Fruit fly (Drosophila melanogaster) whole organism, embryonic: Measurements from ENCODE around the gene GatB.

Source experiments
- BEAF-32 ChIP-seq: fragments of 200-800 bp; sonication (Bioruptor generic); optimal IDR thresholded peaks from 3 replicates; lab custom pipeline; 2017; ENCODE audit warnings: missing biosample characterization, missing genetic modification characterization, mild to moderate bottlenecking, moderate library complexity, missing genetic modification reagents
- Bdp1 ChIP-seq: fragments of 200-800 bp; sonication (Bioruptor generic); optimal IDR thresholded peaks from 3 replicates; lab custom pipeline; 2016; ENCODE audit warnings: missing biosample characterization, missing genetic modification characterization
- Bteb2 ChIP-seq: fragments of 200-800 bp; sonication (Bioruptor generic); optimal IDR thresholded peaks from 2 replicates; lab custom pipeline; 2016; ENCODE audit warnings: missing biosample characterization, missing genetic modification characterization
- CG11504 ChIP-seq: fragments of 200-800 bp; sonication (Bioruptor generic); optimal IDR thresholded peaks from 3 replicates; lab custom pipeline; 2019; ENCODE audit warnings: missing biosample characterization, mild to moderate bottlenecking, missing genetic modification characterization, moderate library complexity
- CG11696 ChIP-seq: fragments of 200-800 bp; sonication (Bioruptor generic); IDR thresholded peaks from 2 replicates; pipeline ENCODE4 v1.3.6; 2022; ENCODE audit warnings: missing biosample characterization, missing genetic modification characterization
- CG12219 ChIP-seq: fragments of 200-800 bp; sonication (Bioruptor generic); optimal IDR thresholded peaks from 3 replicates; lab custom pipeline; 2018; ENCODE audit warnings: missing biosample characterization, mild to moderate bottlenecking, missing genetic modification characterization
- CG1233 ChIP-seq: fragments of 200-800 bp; sonication (Bioruptor generic); optimal IDR thresholded peaks from 4 replicates; lab custom pipeline; 2018; ENCODE audit warnings: missing biosample characterization, mild to moderate bottlenecking, missing genetic modification characterization
- CG13296 ChIP-seq: fragments of 200-800 bp; sonication (Bioruptor generic); optimal IDR thresholded peaks from 3 replicates; lab custom pipeline; 2018; ENCODE audit warnings: missing biosample characterization, mild to moderate bottlenecking, missing genetic modification characterization
- CG14050 ChIP-seq: fragments of 200-800 bp; sonication (Bioruptor generic); IDR thresholded peaks from 3 replicates; pipeline ENCODE4 v1.3.6; 2022; ENCODE audit warnings: missing biosample characterization, missing genetic modification characterization
- CG17186 ChIP-seq: fragments of 200-800 bp; sonication (Bioruptor generic); optimal IDR thresholded peaks from 3 replicates; lab custom pipeline; 2017; ENCODE audit warnings: missing biosample characterization, missing genetic modification reagents, missing genetic modification characterization
- CG17359 ChIP-seq: fragments of 200-800 bp; sonication (Bioruptor generic); optimal IDR thresholded peaks from 3 replicates; lab custom pipeline; 2018; ENCODE audit warnings: missing biosample characterization, mild to moderate bottlenecking, missing genetic modification characterization, moderate library complexity
- CG17385 ChIP-seq: fragments of 200-800 bp; sonication (Bioruptor generic); optimal IDR thresholded peaks from 3 replicates; lab custom pipeline; 2018; ENCODE audit warnings: missing biosample characterization, mild to moderate bottlenecking, missing genetic modification characterization
- CG18262 ChIP-seq: fragments of 200-800 bp; optimal IDR thresholded peaks from 3 replicates; lab custom pipeline; 2019; ENCODE audit warnings: missing biosample characterization, mild to moderate bottlenecking, missing genetic modification characterization, moderate library complexity
- CG18619 ChIP-seq: fragments of 200-800 bp; sonication (Bioruptor generic); optimal IDR thresholded peaks from 3 replicates; lab custom pipeline; 2017; ENCODE audit warnings: missing biosample characterization, mild to moderate bottlenecking, missing genetic modification characterization
- CG2116 ChIP-seq: fragments of 200-800 bp; sonication (Bioruptor generic); optimal IDR thresholded peaks from 3 replicates; lab custom pipeline; 2018; ENCODE audit warnings: missing biosample characterization, mild to moderate bottlenecking, missing genetic modification characterization
- CG2120 ChIP-seq: fragments of 200-800 bp; sonication (Bioruptor generic); optimal IDR thresholded peaks from 3 replicates; lab custom pipeline; 2016; ENCODE audit warnings: missing biosample characterization, missing genetic modification characterization
- CG30020 ChIP-seq: fragments of 200-800 bp; optimal IDR thresholded peaks from 2 replicates; lab custom pipeline; 2019; ENCODE audit warnings: missing biosample characterization, mild to moderate bottlenecking, missing genetic modification characterization, moderate library complexity
- CG32767 ChIP-seq: fragments of 200-800 bp; sonication (Bioruptor generic); IDR thresholded peaks from 2 replicates; pipeline ENCODE4 v1.3.6; 2022; ENCODE audit warnings: missing biosample characterization, missing genetic modification characterization
- CG3281 ChIP-seq: fragments of 200-800 bp; sonication (Bioruptor generic); optimal IDR thresholded peaks from 3 replicates; lab custom pipeline; 2017; ENCODE audit warnings: missing biosample characterization, mild to moderate bottlenecking, missing genetic modification characterization
- CG34376 ChIP-seq: fragments of 200-800 bp; sonication (Bioruptor generic); optimal IDR thresholded peaks from 2 replicates; lab custom pipeline; 2018; ENCODE audit warnings: missing biosample characterization, mild to moderate bottlenecking, missing genetic modification characterization
- CG4328 ChIP-seq: fragments of 200-800 bp; sonication (Bioruptor generic); optimal IDR thresholded peaks from 3 replicates; lab custom pipeline; 2017; ENCODE audit warnings: missing biosample characterization, missing genetic modification reagents, missing genetic modification characterization
- CG4360 ChIP-seq: fragments of 200-800 bp; sonication (Bioruptor generic); IDR thresholded peaks from 2 replicates; pipeline ENCODE4 v1.3.6; 2022; ENCODE audit warnings: missing biosample characterization, missing genetic modification characterization
- CG6765 ChIP-seq: fragments of 200-800 bp; sonication (Bioruptor generic); optimal IDR thresholded peaks from 3 replicates; lab custom pipeline; 2017; ENCODE audit warnings: missing biosample characterization, mild to moderate bottlenecking, missing genetic modification characterization
- CG7556 ChIP-seq: fragments of 200-800 bp; sonication (Bioruptor generic); optimal IDR thresholded peaks from 2 replicates; lab custom pipeline; 2017; ENCODE audit warnings: missing biosample characterization, mild to moderate bottlenecking, missing genetic modification characterization
- CG8089 ChIP-seq: fragments of 200-800 bp; sonication (Bioruptor generic); optimal IDR thresholded peaks from 3 replicates; lab custom pipeline; 2016; ENCODE audit warnings: missing biosample characterization, missing genetic modification characterization
- CTCF ChIP-seq: fragments of 200-800 bp; sonication (Bioruptor generic); optimal IDR thresholded peaks from 2 replicates; lab custom pipeline; 2017; ENCODE audit warnings: missing biosample characterization, mild to moderate bottlenecking, missing genetic modification characterization, moderate library complexity
- Doc2 ChIP-seq: fragments of 200-800 bp; sonication (Bioruptor generic); IDR thresholded peaks from 2 replicates; pipeline ENCODE4 v1.3.6; 2022; ENCODE audit warnings: missing biosample characterization, missing genetic modification characterization
- Ets65A ChIP-seq: fragments of 200-800 bp; sonication (Bioruptor generic); peaks from one replicate; lab custom pipeline; 2016; ENCODE audit warnings: missing biosample characterization, missing genetic modification characterization
- HLHmδ ChIP-seq: fragments of 200-800 bp; sonication (Bioruptor generic); optimal IDR thresholded peaks from 2 replicates; lab custom pipeline; 2018; ENCODE audit warnings: missing biosample characterization, mild to moderate bottlenecking, missing genetic modification characterization, moderate library complexity
- HmgD ChIP-seq: fragments of 200-800 bp; sonication (Bioruptor generic); optimal IDR thresholded peaks from 3 replicates; lab custom pipeline; 2016; ENCODE audit warnings: missing biosample characterization, missing genetic modification characterization
- Hr3 ChIP-seq: fragments of 200-800 bp; sonication (Bioruptor generic); optimal IDR thresholded peaks from 3 replicates; lab custom pipeline; 2016; ENCODE audit warnings: missing biosample characterization, missing genetic modification characterization
- Hsf ChIP-seq: fragments of 200-800 bp; sonication (Bioruptor generic); optimal IDR thresholded peaks from 3 replicates; lab custom pipeline; 2016; ENCODE audit warnings: missing biosample characterization, missing genetic modification characterization
- MESR4 ChIP-seq: fragments of 200-800 bp; sonication (Bioruptor generic); optimal IDR thresholded peaks from 2 replicates; lab custom pipeline; 2018; ENCODE audit warnings: missing biosample characterization, mild to moderate bottlenecking, missing genetic modification characterization, moderate library complexity
- NC2β ChIP-seq: fragments of 200-800 bp; sonication (Bioruptor generic); optimal IDR thresholded peaks from 2 replicates; lab custom pipeline; 2016; ENCODE audit warnings: missing biosample characterization, missing genetic modification characterization
- Ptx1 ChIP-seq: fragments of 200-800 bp; sonication (Bioruptor generic); IDR thresholded peaks from 2 replicates; pipeline ENCODE4 v1.3.6; 2022; ENCODE audit warnings: missing biosample characterization, missing genetic modification characterization
- TFAM ChIP-seq: fragments of 200-800 bp; sonication (Bioruptor generic); optimal IDR thresholded peaks from 2 replicates; lab custom pipeline; 2017; ENCODE audit warnings: missing biosample characterization, missing genetic modification characterization, inconsistent platforms
- al ChIP-seq: fragments of 200-800 bp; sonication (Bioruptor generic); IDR thresholded peaks from 2 replicates; pipeline ENCODE4 v1.3.6; 2022; ENCODE audit warnings: missing biosample characterization, missing genetic modification characterization
- bsh ChIP-seq, 2 experiments: fragments of 200-800 bp; sonication (Bioruptor generic); optimal IDR thresholded peaks; 2 replicates each; lab custom pipeline; 2017 to 2018; ENCODE audit warnings: mild to moderate bottlenecking in 2 of 2, missing biosample characterization in 2 of 2, missing genetic modification characterization in 2 of 2, moderate library complexity in 1 of 2
- caup ChIP-seq: fragments of 200-800 bp; sonication (Bioruptor generic); optimal IDR thresholded peaks from 3 replicates; lab custom pipeline; 2017; ENCODE audit warnings: missing biosample characterization, mild to moderate bottlenecking, missing genetic modification characterization, moderate library complexity; ENCODE audit not compliant: severe bottlenecking
- chn ChIP-seq: fragments of 200-800 bp; sonication (Bioruptor generic); optimal IDR thresholded peaks from 2 replicates; lab custom pipeline; 2016; ENCODE audit warnings: missing biosample characterization, missing genetic modification characterization
- croc ChIP-seq: fragments of 200-800 bp; sonication (Bioruptor generic); conservative IDR thresholded peaks from 3 replicates; pipeline ENCODE4 v1.3.6; 2022; ENCODE audit warnings: missing biosample characterization, missing genetic modification characterization
- danr ChIP-seq: fragments of 200-800 bp; sonication (Bioruptor generic); IDR thresholded peaks from 2 replicates; pipeline ENCODE4 v1.3.6; 2022; ENCODE audit warnings: missing biosample characterization, missing genetic modification characterization
- dm ChIP-seq: fragments of 200-800 bp; sonication (Bioruptor generic); optimal IDR thresholded peaks from 3 replicates; lab custom pipeline; 2016; ENCODE audit warnings: missing biosample characterization, missing genetic modification characterization
- ewg ChIP-seq: fragments of 200-800 bp; sonication (Bioruptor generic); optimal IDR thresholded peaks from 3 replicates; lab custom pipeline; 2017; ENCODE audit warnings: mild to moderate bottlenecking, missing biosample characterization, missing genetic modification reagents, missing genetic modification characterization
- gfzf ChIP-seq: fragments of 200-800 bp; sonication (Bioruptor generic); optimal IDR thresholded peaks from 2 replicates; lab custom pipeline; 2016; ENCODE audit warnings: missing biosample characterization, mild to moderate bottlenecking, missing genetic modification characterization, moderate library complexity
- h ChIP-seq: fragments of >200 bp; optimal IDR thresholded peaks from 2 replicates; lab custom pipeline; 2017
- otp ChIP-seq: fragments of 200-800 bp; sonication (Bioruptor generic); IDR thresholded peaks from 3 replicates; pipeline ENCODE4, ENCODE4 v1.3.6; 2022; ENCODE audit warnings: missing biosample characterization, missing genetic modification characterization
- pho ChIP-seq: fragments of 200-800 bp; sonication (Bioruptor generic); optimal IDR thresholded peaks from 2 replicates; lab custom pipeline; 2016; ENCODE audit warnings: missing biosample characterization, missing genetic modification characterization
- sim ChIP-seq: fragments of 200-800 bp; sonication (Bioruptor generic); IDR thresholded peaks from 2 replicates; pipeline ENCODE4 v1.3.6; 2022; ENCODE audit warnings: missing biosample characterization, missing genetic modification characterization
- trem ChIP-seq: fragments of 200-800 bp; optimal IDR thresholded peaks from 3 replicates; lab custom pipeline; 2019; ENCODE audit warnings: missing biosample characterization, mild to moderate bottlenecking, missing genetic modification characterization, moderate library complexity

The GatB gene

DNA sequence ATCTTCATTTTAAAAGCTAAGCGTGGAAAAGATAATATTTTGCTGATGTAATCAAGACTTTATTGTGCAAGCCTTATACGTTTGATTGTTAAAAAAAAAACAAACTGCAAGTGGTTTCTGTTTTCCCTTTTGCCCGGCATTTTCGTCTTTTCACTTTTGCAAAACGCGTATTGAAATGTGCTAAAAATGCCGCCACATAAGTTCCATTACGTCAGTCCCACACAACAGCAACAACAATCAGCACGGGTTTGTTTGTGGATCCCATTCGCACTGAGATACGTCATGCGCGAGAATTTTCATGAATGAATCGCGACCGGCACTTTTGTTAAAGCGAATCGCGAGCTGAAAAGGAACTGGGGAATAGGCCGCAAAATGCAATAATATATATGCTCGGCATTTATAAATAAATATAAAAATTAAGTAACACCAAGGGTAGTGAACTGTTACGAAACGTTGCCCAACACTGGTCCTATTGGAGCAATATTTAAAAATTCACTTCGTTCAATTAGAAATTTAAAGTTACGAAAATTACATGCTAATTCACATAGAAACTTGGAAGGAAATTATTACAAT lies 23.9 kb downstream of the GatB start (continued):
- TF ChIP-seq sim (GFP tag; lab: Robert Waterston, UW): no peak
- TF ChIP-seq CG1233 (GFP tag; lab: Kevin White, UChicago): no peak
- peak; percentile 34 for TF ChIP-seq CG7556
- TF ChIP-seq h (lab: Kevin White, UChicago): no peak
- TF ChIP-seq al (GFP tag; lab: Robert Waterston, UW): no peak
- no peak for TF ChIP-seq Ets65A (GFP tag; lab: Kevin White, UChicago)
- TF ChIP-seq CG8089 (GFP tag; lab: Kevin White, UChicago): no peak
- no peak for TF ChIP-seq CG4360 (GFP tag; lab: Robert Waterston, UW)
- no peak for TF ChIP-seq danr (GFP tag; lab: Robert Waterston, UW)
- TF ChIP-seq CG11696 (GFP tag; lab: Robert Waterston, UW): no peak
- TF ChIP-seq CG3281: peak; percentile 73

DNA sequence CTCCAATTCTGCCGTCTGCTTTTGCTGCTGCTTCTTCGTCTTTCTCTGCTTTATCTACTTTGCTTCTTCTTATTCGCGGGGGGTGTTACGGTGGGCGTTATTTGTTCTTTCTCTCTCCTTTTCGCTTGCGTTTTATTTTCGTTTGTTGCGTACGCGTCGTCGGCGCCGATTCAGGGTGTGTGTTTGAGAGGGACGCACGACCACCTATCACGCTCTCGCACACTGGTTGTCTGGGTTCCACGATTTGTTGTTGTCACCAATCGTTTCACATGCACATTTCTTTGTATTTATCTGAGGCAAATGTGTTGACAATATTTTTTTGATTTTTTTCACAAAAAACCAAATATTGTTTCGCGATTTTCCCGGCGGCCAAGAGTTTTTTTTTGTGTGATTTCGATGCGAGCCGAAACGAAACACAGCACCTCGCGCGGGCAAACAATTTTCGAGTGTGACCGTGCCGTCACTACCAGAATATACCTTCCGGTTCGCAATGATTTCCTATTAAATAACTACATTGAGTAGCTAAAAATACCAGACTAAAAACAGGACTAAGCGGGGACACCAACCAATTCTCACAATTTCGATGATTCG lies 24.6 kb downstream of the GatB start, which contains the start of gene Syx1A:
Gene Syx1A, minus strand, starts transcription at position 452 of the 591 bp plus-strand sequence.
- TF ChIP-seq CG18619 (GFP tag; lab: Kevin White, UChicago) (peak; percentile 23), dm (GFP tag; lab: Kevin White, UChicago) (peak; percentile 35), Bdp1 (no peak), CG34376 (GFP tag; lab: Kevin White, UChicago) (peak; percentile 26), Ptx1 (GFP tag; lab: Robert Waterston, UW) (no peak), Bteb2 (GFP tag; lab: Kevin White, UChicago) (no peak), Doc2 (GFP tag; lab: Robert Waterston, UW) (no peak), CG12219 (GFP tag; lab: Kevin White, UChicago) (peak; percentile 10), CG2120 (GFP tag; lab: Kevin White, UChicago) (peak; percentile 22), Hsf (GFP tag; lab: Kevin White, UChicago) (peak; percentile 19), CG32767 (no peak), Hr3 (GFP tag; lab: Kevin White, UChicago) (no peak), CG14050 (GFP tag; lab: Robert Waterston, UW) (no peak), CG30020 (tag; lab: Kevin White, UChicago) (no peak), CG13296 (GFP tag; lab: Kevin White, UChicago) (peak; percentile 46), BEAF-32 (GFP tag; lab: Kevin White, UChicago) (peak; percentile 48), bsh (GFP tag; optimal IDR thresholded peaks at IDR 0.05; lab: Kevin White, UChicago) (peak in 1 of 2 experiments; percentile 36), CG2116 (GFP tag; lab: Kevin White, UChicago) (peak; percentile 5), ewg (GFP tag; lab: Kevin White, UChicago) (peak; percentile 10), caup (peak; percentile 28), chn (GFP tag; lab: Kevin White, UChicago) (peak; percentile 27), otp (GFP tag; lab: Robert Waterston, UW) (no peak), CG17186 (GFP tag; lab: Kevin White, UChicago) (peak; percentile 23), CTCF (GFP tag; lab: Kevin White, UChicago) (peak; percentile 44), CG4328 (GFP tag; lab: Kevin White, UChicago) (peak; percentile 19), TFAM (GFP tag; lab: Kevin White, UChicago) (no peak), danr (GFP tag; lab: Robert Waterston, UW) (no peak), CG11504 (tag; lab: Kevin White, UChicago) (peak; percentile 5), CG17385 (peak; percentile 93), CG17359 (tag; lab: Kevin White, UChicago) (peak; percentile 4), NC2β (GFP tag; lab: Kevin White, UChicago) (peak; percentile 13), trem (peak; percentile 73), CG18262 (peak; percentile 26), HmgD (peak; percentile 1), croc (no peak), gfzf (GFP tag; lab: Kevin White, UChicago) (peak; percentile 97), pho (peak; percentile 23), CG6765 (peak; percentile 62), HLHmδ (GFP tag; lab: Kevin White, UChicago) (peak; percentile 10), MESR4 (peak; percentile 54)
